Fruit fly (Drosophila melanogaster) whole organism, pupa: ENCODE results near the gene mRpL22.
A peak's percentile ranks its signal among the peaks of the same experiment; 100 is the strongest.

Experiments used
- CG10348 ChIP-seq: fragments of 200-800 bp; sonication (Bioruptor generic); IDR thresholded peaks from 2 replicates; pipeline ENCODE4 v1.3.6; 2022; ENCODE audit warnings: missing biosample characterization, missing genetic modification characterization
- CG12605 ChIP-seq: fragments of 200-800 bp; sonication (Bioruptor generic); IDR thresholded peaks from 2 replicates; pipeline ENCODE4 v1.3.6; 2022; ENCODE audit warnings: missing biosample characterization, missing genetic modification characterization
- CG13204 ChIP-seq: fragments of 200-800 bp; sonication (Bioruptor generic); optimal IDR thresholded peaks from 2 replicates; lab custom pipeline; 2018; ENCODE audit warnings: missing biosample characterization, mild to moderate bottlenecking, missing genetic modification characterization, moderate library complexity
- CG14655 ChIP-seq: fragments of 200-800 bp; sonication (Bioruptor generic); optimal IDR thresholded peaks from 3 replicates; lab custom pipeline; 2017; ENCODE audit warnings: mild to moderate bottlenecking, missing biosample characterization, missing genetic modification reagents, missing genetic modification characterization
- CG15710 ChIP-seq: fragments of 200-800 bp; sonication (Bioruptor generic); optimal IDR thresholded peaks from 2 replicates; lab custom pipeline; 2018; ENCODE audit warnings: missing biosample characterization, mild to moderate bottlenecking, missing genetic modification characterization, moderate library complexity
- CG17806 ChIP-seq: fragments of 200-800 bp; sonication (Bioruptor generic); optimal IDR thresholded peaks from 2 replicates; lab custom pipeline; 2018; ENCODE audit warnings: missing biosample characterization, mild to moderate bottlenecking, missing genetic modification characterization, moderate library complexity
- CG32121 ChIP-seq: fragments of 200-800 bp; sonication (Bioruptor generic); IDR thresholded peaks from 2 replicates; pipeline ENCODE4 v1.3.6; 2022; ENCODE audit warnings: missing biosample characterization, missing genetic modification characterization
- CG34367 ChIP-seq: fragments of 200-800 bp; sonication (Bioruptor generic); optimal IDR thresholded peaks from 2 replicates; lab custom pipeline; 2018; ENCODE audit warnings: missing biosample characterization, mild to moderate bottlenecking, missing genetic modification characterization
- CG4496 ChIP-seq: fragments of 200-800 bp; sonication (Bioruptor generic); IDR thresholded peaks from 3 replicates; pipeline ENCODE4 v1.3.6; 2022; ENCODE audit warnings: missing biosample characterization, missing genetic modification characterization
- CG8159 ChIP-seq: fragments of 200-800 bp; sonication (Bioruptor generic); optimal IDR thresholded peaks from 3 replicates; lab custom pipeline; 2018; ENCODE audit warnings: missing biosample characterization, mild to moderate bottlenecking, missing genetic modification characterization, moderate library complexity
- CG8301 ChIP-seq: fragments of 200-800 bp; sonication (Bioruptor generic); optimal IDR thresholded peaks from 2 replicates; lab custom pipeline; 2018; ENCODE audit warnings: missing biosample characterization, mild to moderate bottlenecking, missing genetic modification characterization
- CG9948 ChIP-seq: fragments of 200-800 bp; sonication (Bioruptor generic); optimal IDR thresholded peaks from 2 replicates; lab custom pipeline; 2018; ENCODE audit warnings: missing biosample characterization, mild to moderate bottlenecking, missing genetic modification characterization, moderate library complexity
- D1 ChIP-seq: fragments of 200-800 bp; sonication (Bioruptor generic); optimal IDR thresholded peaks from 2 replicates; lab custom pipeline; 2018; ENCODE audit warnings: missing biosample characterization, mild to moderate bottlenecking, missing genetic modification characterization, moderate library complexity
- EcR ChIP-seq: fragments of 200-800 bp; sonication (Bioruptor generic); optimal IDR thresholded peaks from 3 replicates; lab custom pipeline; 2019; ENCODE audit warnings: missing biosample characterization, missing genetic modification characterization, mild to moderate bottlenecking, moderate library complexity, missing genetic modification reagents
- Ets98B ChIP-seq: fragments of 200-800 bp; sonication (Bioruptor generic); IDR thresholded peaks from 2 replicates; pipeline ENCODE4 v1.3.6; 2022; ENCODE audit warnings: missing biosample characterization, missing genetic modification characterization
- Pif1A ChIP-seq: fragments of 200-800 bp; sonication (Bioruptor generic); optimal IDR thresholded peaks from 3 replicates; lab custom pipeline; 2016; ENCODE audit warnings: missing biosample characterization, missing genetic modification characterization
- Pif1B ChIP-seq: fragments of 200-800 bp; sonication (Bioruptor generic); optimal IDR thresholded peaks from 3 replicates; lab custom pipeline; 2016; ENCODE audit warnings: missing biosample characterization, missing genetic modification characterization
- Snoo ChIP-seq: fragments of 200-800 bp; sonication (Bioruptor generic); optimal IDR thresholded peaks from 3 replicates; lab custom pipeline; 2017; ENCODE audit warnings: missing biosample characterization, mild to moderate bottlenecking, missing genetic modification characterization, inconsistent platforms
- fd96Ca ChIP-seq: fragments of 200-800 bp; sonication (Bioruptor generic); IDR thresholded peaks from 3 replicates; pipeline ENCODE4 v1.3.6; 2022; ENCODE audit warnings: missing biosample characterization, missing genetic modification characterization
- gl ChIP-seq: fragments of 200-800 bp; sonication (Bioruptor generic); optimal IDR thresholded peaks from 2 replicates; lab custom pipeline; 2018; ENCODE audit warnings: missing biosample characterization, mild to moderate bottlenecking, missing genetic modification characterization
- rn ChIP-seq: fragments of 200-800 bp; sonication (Bioruptor generic); IDR thresholded peaks from 2 replicates; pipeline ENCODE4 v1.3.6; 2022; ENCODE audit warnings: missing biosample characterization, missing genetic modification characterization

The mRpL22 gene

DNA sequence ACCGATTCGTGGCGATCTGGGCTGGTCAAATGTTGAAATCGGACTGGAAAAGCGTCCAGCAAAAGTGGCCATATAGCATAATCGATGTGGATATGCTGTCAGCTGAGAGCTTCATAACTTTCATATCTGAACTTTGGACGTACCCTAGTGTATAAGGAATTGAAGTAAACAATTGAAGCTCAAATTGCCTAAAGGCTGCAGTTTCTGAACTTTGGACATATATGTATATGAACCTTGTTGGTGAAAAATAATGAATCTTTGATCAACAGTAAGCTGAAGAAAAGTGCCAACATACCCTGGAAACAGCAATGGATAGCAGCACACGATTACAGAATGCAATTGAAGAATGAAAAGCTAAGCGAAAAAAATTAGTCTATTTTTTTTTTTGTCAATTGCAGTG lies 46.3 kb downstream of the mRpL22 start:
- TF ChIP-seq CG34367: no peak
- peak; percentile 14 for TF ChIP-seq CG9948
- TF ChIP-seq CG8159 (tag; lab: Kevin White, UChicago): no peak
- no peak for TF ChIP-seq Ets98B
- peak; percentile 10; the same call in 1 of the 3 replicates for TF ChIP-seq CG4496 (GFP tag; lab: Robert Waterston, UW)
- TF ChIP-seq Pif1B (GFP tag; lab: Kevin White, UChicago): no peak
- TF ChIP-seq D1 (tag; lab: Kevin White, UChicago): no peak
- no peak for TF ChIP-seq Pif1A (GFP tag; lab: Kevin White, UChicago)
- TF ChIP-seq gl (tag; lab: Kevin White, UChicago): no peak
- no peak for TF ChIP-seq CG17806 (tag; lab: Kevin White, UChicago)

DNA sequence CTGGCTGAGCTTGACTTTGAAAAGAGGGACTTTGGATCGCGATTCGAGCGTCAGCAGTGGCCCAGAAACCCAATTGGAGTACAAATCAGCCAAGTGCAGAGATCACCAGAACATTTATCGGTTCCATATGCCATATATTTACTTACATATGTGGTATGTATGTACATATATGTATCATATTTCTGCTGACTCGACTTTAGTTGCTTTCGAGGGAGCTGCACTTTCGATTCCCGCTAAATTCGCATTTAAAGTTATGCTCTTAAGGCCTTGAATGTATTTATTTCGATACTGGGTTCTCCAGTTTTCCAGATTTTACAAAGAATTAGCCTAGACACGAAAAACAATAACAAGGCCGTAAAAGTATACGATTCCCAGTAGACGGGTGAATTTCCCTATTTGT lies 48.1 kb downstream of the mRpL22 start:
- TF ChIP-seq CG10348 (GFP tag; lab: Robert Waterston, UW) (no peak), Pif1B (GFP tag; lab: Kevin White, UChicago) (no peak), D1 (tag; lab: Kevin White, UChicago) (no peak), CG15710 (tag; lab: Kevin White, UChicago) (no peak), CG14655 (no peak), fd96Ca (GFP tag; lab: Robert Waterston, UW) (no peak), EcR (GFP tag; lab: Kevin White, UChicago) (no peak), Snoo (tag; lab: Kevin White, UChicago) (no peak), CG8301 (tag; lab: Kevin White, UChicago) (no peak), CG32121 (GFP tag; lab: Robert Waterston, UW) (no peak), CG9948 (no peak), CG13204 (no peak), CG17806 (tag; lab: Kevin White, UChicago) (no peak), rn (GFP tag; lab: Robert Waterston, UW) (no peak), CG12605 (GFP tag; lab: Robert Waterston, UW) (no peak), Pif1A (GFP tag; lab: Kevin White, UChicago) (no peak), CG8159 (tag; lab: Kevin White, UChicago) (no peak)

DNA sequence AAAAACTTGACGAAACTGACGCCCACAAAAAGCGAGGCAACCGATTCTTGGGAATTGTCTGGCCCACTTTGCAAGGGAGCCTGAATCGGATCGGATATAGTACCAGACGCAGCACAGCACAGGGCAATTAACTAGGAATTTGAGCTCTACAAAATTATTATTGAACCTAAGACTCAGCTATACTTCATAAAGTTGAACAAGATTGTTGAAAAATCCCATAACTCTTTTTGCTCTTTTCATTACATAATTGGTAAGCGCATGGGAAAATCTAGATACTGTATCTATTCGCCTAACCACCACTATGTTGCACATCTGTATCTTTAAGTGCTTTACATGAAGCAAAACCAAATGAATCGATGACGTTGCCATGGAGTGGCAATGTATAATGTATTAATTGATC lies 49.4 kb downstream of the mRpL22 start:
- TF ChIP-seq CG8159 (tag; lab: Kevin White, UChicago): peak; percentile 88
- peak; percentile 47 for TF ChIP-seq D1 (tag; lab: Kevin White, UChicago)
- TF ChIP-seq Snoo (tag; lab: Kevin White, UChicago): peak; percentile 73
- peak; percentile 84 for TF ChIP-seq CG14655
- TF ChIP-seq CG15710 (tag; lab: Kevin White, UChicago): peak; percentile 90
- TF ChIP-seq CG9948: peak; percentile 83
- TF ChIP-seq EcR (GFP tag; lab: Kevin White, UChicago): peak; percentile 22
- peak; percentile 78 for TF ChIP-seq gl (tag; lab: Kevin White, UChicago)
- peak; percentile 86 for TF ChIP-seq fd96Ca (GFP tag; lab: Robert Waterston, UW)
- peak; percentile 87 for TF ChIP-seq Ets98B
- peak; percentile 48; the same call in 1 of the 2 replicates for TF ChIP-seq rn (GFP tag; lab: Robert Waterston, UW)
- TF ChIP-seq CG10348 (GFP tag; lab: Robert Waterston, UW): no peak
- TF ChIP-seq CG32121 (GFP tag; lab: Robert Waterston, UW): peak; percentile 89
- peak; percentile 85 for TF ChIP-seq Pif1A (GFP tag; lab: Kevin White, UChicago)
- TF ChIP-seq CG8301 (tag; lab: Kevin White, UChicago): peak; percentile 83
- TF ChIP-seq CG17806 (tag; lab: Kevin White, UChicago): peak; percentile 85
- peak; percentile 83 for TF ChIP-seq Pif1B (GFP tag; lab: Kevin White, UChicago)
- TF ChIP-seq CG34367: peak; percentile 87
- TF ChIP-seq CG13204: peak; percentile 69
- peak; percentile 86 for TF ChIP-seq CG12605 (GFP tag; lab: Robert Waterston, UW)
- peak; percentile 91 for TF ChIP-seq CG4496 (GFP tag; lab: Robert Waterston, UW)

DNA sequence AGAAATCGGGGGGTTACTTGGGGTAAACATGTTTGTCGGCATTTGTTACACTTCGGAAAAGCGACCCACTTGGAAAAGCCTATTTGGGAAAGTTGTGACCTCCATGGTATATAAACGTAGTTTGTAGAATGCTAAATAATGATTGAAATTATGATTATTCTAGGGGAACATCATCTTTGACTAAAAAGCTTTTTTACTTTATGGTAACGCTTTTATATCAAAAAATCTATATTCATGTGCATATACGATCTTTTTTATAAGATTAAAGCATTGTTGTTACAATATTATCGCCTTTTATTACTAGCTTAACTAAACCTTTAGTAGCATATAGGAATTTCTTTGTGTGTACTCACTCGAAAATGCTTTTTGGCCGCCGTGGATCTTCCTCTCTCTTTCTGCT lies 50.5 kb downstream of the mRpL22 start:
- TF ChIP-seq Ets98B (peak; percentile 19; the same call in 1 of the 2 replicates), CG17806 (tag; lab: Kevin White, UChicago) (peak; percentile 38), CG13204 (no peak), CG32121 (GFP tag; lab: Robert Waterston, UW) (peak; percentile 81), fd96Ca (GFP tag; lab: Robert Waterston, UW) (0 out of 3 replicates have a peak, but pooled peaks have one; percentile 47), CG8301 (tag; lab: Kevin White, UChicago) (peak; percentile 79), Pif1A (GFP tag; lab: Kevin White, UChicago) (peak; percentile 66), CG4496 (GFP tag; lab: Robert Waterston, UW) (peak; percentile 48; the same call in 2 of the 3 replicates), CG15710 (tag; lab: Kevin White, UChicago) (peak; percentile 36), Pif1B (GFP tag; lab: Kevin White, UChicago) (peak; percentile 52), CG14655 (peak; percentile 89), EcR (GFP tag; lab: Kevin White, UChicago) (no peak), D1 (tag; lab: Kevin White, UChicago) (no peak), CG9948 (peak; percentile 73), CG8159 (tag; lab: Kevin White, UChicago) (peak; percentile 11), CG34367 (peak; percentile 4), CG12605 (GFP tag; lab: Robert Waterston, UW) (no peak)
- TF ChIP-seq, all 21 proteins: peak for 13
